Worm (Caenorhabditis elegans): ENCODE results near the gene hpo-36.

The hpo-36 gene

ce11 chrV:3715488-3716019, 23.6 kb downstream of the hpo-36 start, which contains the start of gene nrsn-1 (continued):
- TF ChIP-seq egl-43 (GFP tag; IDR thresholded peaks at IDR 0.05) (0 out of 2 replicates have a peak, but pooled peaks have one; percentile 67), nhr-111 (GFP tag; optimal IDR thresholded peaks at IDR 0.05) (no peak), aha-1 (tag) (no peak), snpc-4 (tag; optimal IDR thresholded peaks at IDR 0.05) (no peak), D1046.2 (GFP tag; IDR thresholded peaks at IDR 0.05) (no peak), ZK337.2 (GFP tag; IDR thresholded peaks at IDR 0.05) (no peak), daf-19 (GFP tag; conservative IDR thresholded peaks at IDR 0.05) (no peak), ceh-62 (tag; optimal IDR thresholded peaks at IDR 0.05) (no peak), ceh-20 (GFP tag; IDR thresholded peaks at IDR 0.05) (0 out of 2 replicates have a peak, but pooled peaks have one; percentile 36), F49E8.2 (tag; optimal IDR thresholded peaks at IDR 0.05; ENCODE audit: borderline replicate concordance) (no peak), ces-1 (GFP tag; optimal IDR thresholded peaks at IDR 0.05) (no peak), ztf-7 (tag; optimal IDR thresholded peaks at IDR 0.05) (no peak)

ce11 chrV:3714750-3715149, 24.5 kb downstream of the hpo-36 start:
- TF ChIP-seq hmg-1.1 (GFP tag; IDR thresholded peaks at IDR 0.05), result peak; percentile 18; the same call in 1 of the 2 replicates
- TF ChIP-seq aha-1 (tag), result peak; percentile 41
- no peak for TF ChIP-seq nhr-42 (GFP tag; IDR thresholded peaks at IDR 0.05)
- peak; percentile 80 for TF ChIP-seq set-16 (GFP tag; IDR thresholded peaks at IDR 0.05)

- TF ChIP-seq ZK337.2 (GFP tag; IDR thresholded peaks at IDR 0.05) (no peak), unc-62 (GFP tag; optimal IDR thresholded peaks at IDR 0.05 in 1 of 2) (peak in 1 of 2 experiments; percentile 0), unc-62 (tag; optimal IDR thresholded peaks at IDR 0.05) (no peak), hmg-1.1 (GFP tag; IDR thresholded peaks at IDR 0.05) (0 out of 2 replicates have a peak, but pooled peaks have one; percentile 24), mxl-3 (GFP tag; optimal IDR thresholded peaks at IDR 0.05) (no peak), hlh-30 (tag; optimal IDR thresholded peaks at IDR 0.05; ENCODE audit: insufficient read depth) (no peak), ces-1 (GFP tag; optimal IDR thresholded peaks at IDR 0.05) (no peak), zag-1 (tag; optimal IDR thresholded peaks at IDR 0.05) (no peak), lsy-2 (tag; optimal IDR thresholded peaks at IDR 0.05) (peak in 1 of 2 experiments; percentile 6), daf-12 (tag; optimal IDR thresholded peaks at IDR 0.05) (no peak), ceh-28 (tag; optimal IDR thresholded peaks at IDR 0.05) (peak; percentile 57), spr-3 (GFP tag; optimal IDR thresholded peaks at IDR 0.05) (no peak)
Observed at ce11 chrV:3712955-3713354, 26.2 kb downstream of the hpo-36 start.

- TF ChIP-seq aha-1 (tag) (no peak), mdl-1 (tag; optimal IDR thresholded peaks at IDR 0.05) (no peak), mes-2 (tag; optimal IDR thresholded peaks at IDR 0.05; ENCODE audit: poor library complexity, severe bottlenecking) (peak; percentile 17), unc-39 (tag; optimal IDR thresholded peaks at IDR 0.05) (no peak), arid-1 (GFP tag; conservative IDR thresholded peaks at IDR 0.05) (peak; percentile 26; the same call in 1 of the 2 replicates), mxl-2 (GFP tag; conservative IDR thresholded peaks at IDR 0.05) (no peak), rbr-2 (tag; optimal IDR thresholded peaks at IDR 0.05) (peak; percentile 3), nhr-102 (tag; optimal IDR thresholded peaks at IDR 0.05) (no peak), ZK337.2 (GFP tag; IDR thresholded peaks at IDR 0.05) (no peak), hif-1 (tag; optimal IDR thresholded peaks at IDR 0.05) (no peak), madf-5 (GFP tag; IDR thresholded peaks at IDR 0.05) (no peak), aly-2 (tag; optimal IDR thresholded peaks at IDR 0.05) (no peak), hmg-1.1 (GFP tag; IDR thresholded peaks at IDR 0.05) (0 out of 2 replicates have a peak, but pooled peaks have one; percentile 10), lsy-2 (tag; optimal IDR thresholded peaks at IDR 0.05) (no peak), gei-8 (GFP tag; optimal IDR thresholded peaks at IDR 0.05) (no peak), spr-3 (GFP tag; optimal IDR thresholded peaks at IDR 0.05) (peak; percentile 9), madf-9 (GFP tag; conservative IDR thresholded peaks at IDR 0.05) (no peak), nhr-48 (tag; optimal IDR thresholded peaks at IDR 0.05) (no peak), nhr-77 (tag; optimal IDR thresholded peaks at IDR 0.05) (no peak), lin-38 (GFP tag; IDR thresholded peaks at IDR 0.05) (0 out of 2 replicates have a peak, but pooled peaks have one; percentile 3), F37D6.2 (tag; optimal IDR thresholded peaks at IDR 0.05) (peak; percentile 48), daf-16 (GFP tag; optimal IDR thresholded peaks at IDR 0.05) (no peak), daf-16 (tag; optimal IDR thresholded peaks at IDR 0.05) (no peak), egl-27 (tag; optimal IDR thresholded peaks at IDR 0.05) (no peak), lin-13 (GFP tag; optimal IDR thresholded peaks at IDR 0.05) (no peak), F49E8.2 (tag; optimal IDR thresholded peaks at IDR 0.05; ENCODE audit: borderline replicate concordance) (no peak), lin-1 (GFP tag; IDR thresholded peaks at IDR 0.05) (no peak)
Observed at ce11 chrV:3712192-3712591, 27.0 kb downstream of the hpo-36 start.
